Worm (Caenorhabditis elegans) whole organism, early embryonic: ENCODE data around the gene ifas-3.

Experiments
- B0310.2 ChIP-seq: sonication (generic microtip); optimal IDR thresholded peaks from 2 replicates; lab custom pipeline; 2016; ENCODE audit warnings: mild to moderate bottlenecking, missing genetic modification characterization, missing compliant biosample characterization
- aly-1 ChIP-seq: sonication (generic microtip); optimal IDR thresholded peaks from 2 replicates; lab custom pipeline; 2016; ENCODE audit warnings: missing genetic modification characterization, missing compliant biosample characterization
- ama-1 ChIP-seq: fragments of 150-350 bp; optimal IDR thresholded peaks from 2 replicates; lab custom pipeline; 2014
- hmbx-1 ChIP-seq: sonication (generic microtip); optimal IDR thresholded peaks from 2 replicates; lab custom pipeline; 2016; ENCODE audit warnings: mild to moderate bottlenecking, missing genetic modification characterization, missing compliant biosample characterization
- hmg-4 ChIP-seq: fragments of 200-800 bp; sonication (Bioruptor generic); optimal IDR thresholded peaks from 2 replicates; lab custom pipeline; 2018; ENCODE audit warnings: mild to moderate bottlenecking, missing genetic modification characterization, missing compliant biosample characterization
- pes-1 ChIP-seq: fragments of 200-800 bp; sonication (Bioruptor generic); IDR thresholded peaks from 2 replicates; pipeline ENCODE4 v1.3.6; 2022; ENCODE audit warnings: missing genetic modification reagents, missing genetic modification characterization, missing compliant biosample characterization
- scrt-1 ChIP-seq: fragments of 200-800 bp; sonication (Bioruptor generic); IDR thresholded peaks from 2 replicates; pipeline ENCODE4 v1.3.6; 2022; ENCODE audit warnings: missing genetic modification characterization, missing compliant biosample characterization
- tra-4 ChIP-seq: sonication (generic microtip); optimal IDR thresholded peaks from 2 replicates; lab custom pipeline; 2017; ENCODE audit warnings: missing genetic modification characterization, missing compliant biosample characterization

- TF ChIP-seq hmg-4: no peak
- no peak for TF ChIP-seq aly-1 (tag; lab: Kevin White, UChicago)
- TF ChIP-seq B0310.2 (tag; lab: Kevin White, UChicago): no peak
- no peak for TF ChIP-seq ama-1 (lab: Kevin White, UChicago)
- TF ChIP-seq hmbx-1 (tag; lab: Kevin White, UChicago): no peak
- no peak for TF ChIP-seq scrt-1
- no peak for TF ChIP-seq pes-1
- TF ChIP-seq tra-4: no peak
Observed at ce11 chrIV:15961069-15961468, 10.4 kb upstream of the ifas-3 start.
